Worm (Caenorhabditis elegans) whole organism, early embryonic: ENCODE measurements around the gene F25E5.2.

Experiments used
- B0310.2 ChIP-seq: sonication (generic microtip); optimal IDR thresholded peaks from 2 replicates; lab custom pipeline; 2016; ENCODE audit warnings: mild to moderate bottlenecking, missing genetic modification characterization, missing compliant biosample characterization
- F13C5.2 ChIP-seq: sonication (generic microtip); optimal IDR thresholded peaks from 2 replicates; lab custom pipeline; 2017; ENCODE audit warnings: mild to moderate bottlenecking, missing genetic modification characterization, inconsistent platforms, missing compliant biosample characterization
- aly-1 ChIP-seq: sonication (generic microtip); optimal IDR thresholded peaks from 2 replicates; lab custom pipeline; 2016; ENCODE audit warnings: missing genetic modification characterization, missing compliant biosample characterization
- ama-1 ChIP-seq: fragments of 150-350 bp; optimal IDR thresholded peaks from 2 replicates; lab custom pipeline; 2014
- ceh-13 ChIP-seq: fragments of 200-800 bp; sonication (Bioruptor generic); optimal IDR thresholded peaks from 2 replicates; lab custom pipeline; 2018; ENCODE audit warnings: mild to moderate bottlenecking, missing genetic modification characterization, missing compliant biosample characterization
- ceh-36 ChIP-seq: sonication (generic microtip); optimal IDR thresholded peaks from 2 replicates; lab custom pipeline; 2016; ENCODE audit warnings: missing genetic modification characterization, inconsistent platforms, missing compliant biosample characterization
- ets-7 ChIP-seq: sonication (generic microtip); optimal IDR thresholded peaks from 2 replicates; lab custom pipeline; 2016; ENCODE audit warnings: missing genotype, missing genetic modification characterization, missing compliant biosample characterization
- flt-1 ChIP-seq: fragments of 200-800 bp; sonication (Bioruptor generic); IDR thresholded peaks from 2 replicates; pipeline ENCODE4 v1.3.6; 2022; ENCODE audit warnings: missing genetic modification characterization, missing compliant biosample characterization
- hmbx-1 ChIP-seq: sonication (generic microtip); optimal IDR thresholded peaks from 2 replicates; lab custom pipeline; 2016; ENCODE audit warnings: mild to moderate bottlenecking, missing genetic modification characterization, missing compliant biosample characterization
- hmg-4 ChIP-seq: fragments of 200-800 bp; sonication (Bioruptor generic); optimal IDR thresholded peaks from 2 replicates; lab custom pipeline; 2018; ENCODE audit warnings: mild to moderate bottlenecking, missing genetic modification characterization, missing compliant biosample characterization
- hnd-1 ChIP-seq: sonication (generic microtip); optimal IDR thresholded peaks from 2 replicates; lab custom pipeline; 2016; ENCODE audit warnings: missing genetic modification characterization, missing compliant biosample characterization
- pes-1 ChIP-seq: fragments of 200-800 bp; sonication (Bioruptor generic); IDR thresholded peaks from 2 replicates; pipeline ENCODE4 v1.3.6; 2022; ENCODE audit warnings: missing genetic modification reagents, missing genetic modification characterization, missing compliant biosample characterization
- scrt-1 ChIP-seq: fragments of 200-800 bp; sonication (Bioruptor generic); IDR thresholded peaks from 2 replicates; pipeline ENCODE4 v1.3.6; 2022; ENCODE audit warnings: missing genetic modification characterization, missing compliant biosample characterization
- sea-1 ChIP-seq: fragments of 200-800 bp; sonication (Bioruptor generic); conservative IDR thresholded peaks from 2 replicates; pipeline ENCODE4 v1.3.6; 2022; ENCODE audit warnings: missing genetic modification characterization, missing compliant biosample characterization
- tbx-11 ChIP-seq: fragments of 200-800 bp; sonication (Bioruptor generic); IDR thresholded peaks from 2 replicates; pipeline ENCODE4 v1.3.6; 2022; ENCODE audit warnings: missing genetic modification characterization, missing compliant biosample characterization
- tbx-37 ChIP-seq: fragments of 200-800 bp; sonication (Bioruptor generic); conservative IDR thresholded peaks from 2 replicates; pipeline ENCODE4 v1.3.6; 2022; ENCODE audit warnings: missing genetic modification reagents, missing genetic modification characterization, missing compliant biosample characterization
- tra-4 ChIP-seq: sonication (generic microtip); optimal IDR thresholded peaks from 2 replicates; lab custom pipeline; 2017; ENCODE audit warnings: missing genetic modification characterization, missing compliant biosample characterization

F25E5.2 gene

DNA sequence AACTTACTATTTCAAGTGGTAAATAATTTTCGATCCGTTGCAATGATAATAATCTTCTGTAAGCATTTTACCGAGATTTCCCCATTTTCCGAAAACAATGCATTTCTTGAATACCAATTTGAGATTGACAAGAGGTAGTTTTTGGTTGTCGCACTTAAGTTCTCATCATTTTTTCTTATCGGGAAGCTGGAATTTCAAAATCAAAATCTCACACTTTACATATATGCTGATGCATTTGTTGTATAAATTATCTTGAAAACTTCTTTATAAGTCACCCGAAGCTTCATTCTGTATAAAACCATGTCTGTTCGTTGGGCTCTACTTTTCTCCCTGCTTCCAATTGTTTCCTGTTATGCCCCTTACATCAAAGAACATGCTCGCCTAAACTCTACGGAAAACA, 3.7 kb upstream of the F25E5.2 start, which contains the start of gene try-11:
try-11 (plus strand) TSS at position 301 of the 400 bp plus-strand sequence.
- TF ChIP-seq ceh-36 (tag; lab: Kevin White, UChicago) (no peak), ceh-13 (GFP tag; lab: Kevin White, UChicago) (no peak), ets-7 (no peak), hmbx-1 (tag; lab: Kevin White, UChicago) (no peak), tbx-11 (no peak), B0310.2 (tag; lab: Kevin White, UChicago) (no peak), pes-1 (GFP tag; lab: Robert Waterston, UW) (no peak), sea-1 (GFP tag; lab: Robert Waterston, UW) (no peak), flt-1 (no peak), scrt-1 (no peak), hmg-4 (GFP tag; lab: Kevin White, UChicago) (no peak), tbx-37 (GFP tag; lab: Robert Waterston, UW) (no peak), hnd-1 (tag; lab: Kevin White, UChicago) (no peak), F13C5.2 (tag; lab: Kevin White, UChicago) (no peak), ama-1 (lab: Kevin White, UChicago) (no peak)

DNA sequence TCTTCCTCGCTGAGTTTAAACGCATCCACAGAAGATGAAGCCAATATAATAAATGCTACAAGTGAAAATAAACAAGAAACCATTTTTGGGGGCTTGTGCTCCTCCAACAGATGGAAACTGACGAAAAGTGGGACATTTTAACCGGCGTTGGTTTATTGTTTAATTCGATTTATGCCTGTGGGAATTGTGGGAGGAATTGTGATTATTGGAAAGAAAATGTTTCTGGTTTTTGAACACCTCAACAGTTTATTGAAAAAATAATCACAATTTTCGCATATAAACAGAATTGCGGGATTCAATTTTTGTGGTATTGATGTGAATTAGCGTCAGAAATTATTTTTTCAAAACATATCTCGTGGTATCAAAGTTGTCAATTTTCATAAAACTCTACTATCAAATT, 872 bp upstream of the F25E5.2 start, which contains the start of gene try-8:
try-8 (minus strand) TSS at position 101 of the 400 bp plus-strand sequence.
- TF ChIP-seq tbx-37 (GFP tag; lab: Robert Waterston, UW) (no peak), hmbx-1 (tag; lab: Kevin White, UChicago) (no peak), pes-1 (GFP tag; lab: Robert Waterston, UW) (no peak), hmg-4 (GFP tag; lab: Kevin White, UChicago) (no peak), ceh-13 (GFP tag; lab: Kevin White, UChicago) (no peak), tra-4 (tag; lab: Kevin White, UChicago) (no peak), flt-1 (no peak), aly-1 (tag; lab: Kevin White, UChicago) (no peak), B0310.2 (tag; lab: Kevin White, UChicago) (no peak), ets-7 (no peak), tbx-11 (no peak), hnd-1 (tag; lab: Kevin White, UChicago) (no peak), ama-1 (lab: Kevin White, UChicago) (no peak), F13C5.2 (tag; lab: Kevin White, UChicago) (no peak)

DNA sequence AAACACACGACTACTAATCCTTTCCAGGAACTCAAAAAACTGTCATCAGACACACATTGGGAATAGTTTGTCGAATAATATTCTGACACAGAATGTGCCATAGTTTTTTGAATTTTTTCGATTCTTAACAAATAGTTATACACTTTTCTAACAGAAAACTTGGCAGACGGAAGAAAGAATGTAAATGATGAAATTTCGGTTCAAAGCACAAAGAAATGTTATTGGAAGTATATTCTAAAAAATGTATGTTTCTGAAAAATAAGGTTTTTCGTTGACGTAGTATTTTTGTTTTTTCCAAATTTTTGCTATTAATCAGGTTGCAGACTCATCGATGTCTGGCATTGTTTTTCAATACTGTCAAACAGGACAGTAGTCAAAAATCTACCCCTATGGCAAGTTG, 5.8 kb downstream of the F25E5.2 start, which contains the start of gene srh-92:
srh-92 (minus strand) TSS at position 101 of the 400 bp plus-strand sequence.
- no peak for TF ChIP-seq B0310.2 (tag; lab: Kevin White, UChicago)
- no peak for TF ChIP-seq hmbx-1 (tag; lab: Kevin White, UChicago)
- no peak for TF ChIP-seq ceh-36 (tag; lab: Kevin White, UChicago)
- no peak for TF ChIP-seq hnd-1 (tag; lab: Kevin White, UChicago)
- no peak for TF ChIP-seq pes-1 (GFP tag; lab: Robert Waterston, UW)
- no peak for TF ChIP-seq ama-1 (lab: Kevin White, UChicago)
- no peak for TF ChIP-seq tra-4 (tag; lab: Kevin White, UChicago)

DNA sequence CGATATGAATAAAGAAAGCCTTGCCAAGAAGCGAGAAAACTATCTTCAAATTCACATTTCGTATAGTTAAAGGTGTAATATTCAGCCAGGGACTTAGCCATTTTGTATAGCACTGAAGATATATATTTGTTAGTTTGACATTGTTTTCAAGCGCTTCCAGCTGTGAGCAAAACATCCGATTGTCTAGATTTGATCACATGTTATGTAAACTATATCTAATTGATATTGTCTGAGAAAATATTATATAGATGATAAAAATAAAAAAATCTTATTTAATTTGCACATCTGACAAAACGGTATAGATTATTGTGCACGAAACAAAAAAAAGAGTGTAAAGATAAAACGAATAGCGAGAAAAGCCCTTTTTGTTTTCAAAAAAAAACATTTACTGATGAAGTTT, 9.6 kb downstream of the F25E5.2 start, which contains the start of gene srh-89:
srh-89 (minus strand) TSS at position 101 of the 400 bp plus-strand sequence.
- TF ChIP-seq B0310.2 (tag; lab: Kevin White, UChicago) (no peak), tra-4 (tag; lab: Kevin White, UChicago) (no peak), flt-1 (no peak)

DNA sequence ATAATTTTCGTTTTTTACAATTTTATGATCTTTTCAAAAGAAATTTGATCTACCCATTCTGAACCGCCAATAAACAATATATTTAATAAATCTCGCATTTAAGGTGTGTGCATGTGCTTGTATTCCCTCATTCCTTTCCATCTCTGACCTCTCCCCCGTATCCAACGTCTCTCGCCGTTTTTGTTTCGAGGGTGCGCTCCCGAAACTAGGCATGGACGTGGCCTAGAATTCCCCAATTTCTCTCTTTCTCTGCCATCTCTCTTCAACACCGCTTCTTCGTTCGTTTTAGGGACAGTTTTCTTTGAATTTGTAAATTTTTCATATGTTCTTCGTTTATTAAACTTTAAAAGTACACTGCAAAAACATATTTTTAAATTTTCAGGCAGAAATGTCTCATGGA, 10.4 kb downstream of the F25E5.2 start, which contains the start of gene F25E5.1:
F25E5.1 (plus strand) TSS at position 376 of the 400 bp plus-strand sequence.
- peak; percentile 47 for TF ChIP-seq F13C5.2 (tag; lab: Kevin White, UChicago)
- peak; percentile 3 for TF ChIP-seq aly-1 (tag; lab: Kevin White, UChicago)
- no peak for TF ChIP-seq ama-1 (lab: Kevin White, UChicago)
- TF ChIP-seq tbx-37 (GFP tag; lab: Robert Waterston, UW), result peak; percentile 62; the same call in 1 of the 2 replicates

DNA sequence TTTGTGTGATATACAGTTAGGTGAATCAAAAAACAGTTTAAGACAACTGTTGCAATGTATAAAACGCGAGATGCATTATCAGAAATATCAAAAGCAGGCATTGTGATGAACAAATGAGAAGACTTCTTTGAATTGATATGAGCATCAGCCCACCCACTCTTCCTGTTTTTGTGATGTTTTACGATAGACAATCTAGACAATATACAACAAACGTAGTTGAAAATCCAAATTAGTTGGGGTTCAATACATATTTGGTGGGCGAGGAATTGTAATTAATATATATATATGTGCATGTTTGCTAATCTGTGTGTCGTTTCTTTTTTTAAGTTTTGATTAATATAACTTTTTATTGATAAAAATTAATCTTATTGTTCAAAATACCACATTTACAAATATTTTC, 17.7 kb downstream of the F25E5.2 start, which contains the start of gene str-28:
str-28 (minus strand) TSS at position 101 of the 400 bp plus-strand sequence.
- no peak for TF ChIP-seq hnd-1 (tag; lab: Kevin White, UChicago)
- TF ChIP-seq sea-1 (GFP tag; lab: Robert Waterston, UW), result no peak
- TF ChIP-seq hmbx-1 (tag; lab: Kevin White, UChicago), result no peak
- TF ChIP-seq ets-7, result no peak
- TF ChIP-seq tbx-11, result no peak
- no peak for TF ChIP-seq tbx-37 (GFP tag; lab: Robert Waterston, UW)
- no peak for TF ChIP-seq pes-1 (GFP tag; lab: Robert Waterston, UW)
- TF ChIP-seq ceh-36 (tag; lab: Kevin White, UChicago), result no peak

DNA sequence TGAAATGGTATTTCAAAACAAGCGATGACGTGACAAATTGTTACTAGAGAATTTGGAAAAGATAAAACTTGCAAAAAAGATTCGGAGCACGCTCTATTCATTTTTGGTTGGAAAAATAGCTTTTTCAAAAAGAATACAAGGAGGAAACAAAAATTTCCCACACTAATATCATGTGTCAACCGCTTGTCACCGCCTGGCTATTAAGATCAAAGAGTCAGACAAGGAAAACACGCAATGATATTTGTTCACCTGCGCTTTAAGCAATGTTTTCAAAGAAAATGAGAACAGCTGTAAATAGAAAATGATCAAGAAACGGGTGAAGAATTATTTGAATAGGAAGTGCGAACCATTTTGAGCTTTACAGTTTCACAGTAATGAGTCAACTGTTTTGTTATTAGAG, 21.7 kb downstream of the F25E5.2 start, which contains the start of gene srh-125:
srh-125 (minus strand) TSS at position 101 of the 400 bp plus-strand sequence.
- TF ChIP-seq ceh-13 (GFP tag; lab: Kevin White, UChicago), result no peak
- no peak for TF ChIP-seq hnd-1 (tag; lab: Kevin White, UChicago)
- no peak for TF ChIP-seq B0310.2 (tag; lab: Kevin White, UChicago)
- TF ChIP-seq flt-1, result no peak
- TF ChIP-seq hmbx-1 (tag; lab: Kevin White, UChicago), result no peak
- TF ChIP-seq tbx-37 (GFP tag; lab: Robert Waterston, UW), result no peak
- TF ChIP-seq scrt-1, result no peak
- no peak for TF ChIP-seq aly-1 (tag; lab: Kevin White, UChicago)
- TF ChIP-seq tbx-11, result no peak
- no peak for TF ChIP-seq pes-1 (GFP tag; lab: Robert Waterston, UW)
- TF ChIP-seq tra-4 (tag; lab: Kevin White, UChicago), result no peak

DNA sequence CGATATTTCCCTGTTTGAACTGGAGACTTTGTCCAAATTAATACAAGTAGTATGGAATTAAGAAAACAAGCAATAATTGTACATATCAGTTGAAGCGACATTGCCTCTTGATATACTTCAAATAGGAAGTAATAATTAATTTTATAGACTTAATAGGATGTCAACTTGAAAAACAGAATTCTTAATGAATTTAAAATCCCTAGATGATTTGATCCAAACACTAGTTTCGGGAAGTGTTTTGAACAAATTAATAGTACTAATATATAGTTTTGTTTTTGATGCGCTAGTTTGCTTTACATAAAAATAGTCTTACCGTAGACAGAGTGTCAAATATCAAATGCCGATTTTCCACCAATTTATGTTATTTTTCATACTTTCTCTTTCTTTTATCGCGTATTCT, 23.3 kb downstream of the F25E5.2 start, which contains the start of gene str-190:
str-190 (minus strand) TSS at position 101 of the 400 bp plus-strand sequence.
- TF ChIP-seq tbx-11, result no peak
- TF ChIP-seq hmg-4 (GFP tag; lab: Kevin White, UChicago), result no peak
- no peak for TF ChIP-seq B0310.2 (tag; lab: Kevin White, UChicago)
- no peak for TF ChIP-seq ama-1 (lab: Kevin White, UChicago)
- no peak for TF ChIP-seq hmbx-1 (tag; lab: Kevin White, UChicago)
- TF ChIP-seq scrt-1, result no peak
- no peak for TF ChIP-seq ceh-13 (GFP tag; lab: Kevin White, UChicago)
- no peak for TF ChIP-seq tra-4 (tag; lab: Kevin White, UChicago)
- TF ChIP-seq pes-1 (GFP tag; lab: Robert Waterston, UW), result no peak
- no peak for TF ChIP-seq sea-1 (GFP tag; lab: Robert Waterston, UW)
- no peak for TF ChIP-seq aly-1 (tag; lab: Kevin White, UChicago)
- TF ChIP-seq F13C5.2 (tag; lab: Kevin White, UChicago), result no peak
- TF ChIP-seq ceh-36 (tag; lab: Kevin White, UChicago), result no peak
- TF ChIP-seq hnd-1 (tag; lab: Kevin White, UChicago), result no peak
- no peak for TF ChIP-seq ets-7
- no peak for TF ChIP-seq tbx-37 (GFP tag; lab: Robert Waterston, UW)
- no peak for TF ChIP-seq flt-1
